Worm (Caenorhabditis elegans) whole organism, L2 larva: Measurements from ENCODE around the gene brf-1.

ENCODE experiments used
- C34F6.9 ChIP-seq: fragments of 150-350 bp; optimal IDR thresholded peaks from 2 replicates; lab custom pipeline; 2014; ENCODE audit warnings: missing biosample characterization, missing genetic modification characterization
- F13H6.1 ChIP-seq: sonication (generic microtip); optimal IDR thresholded peaks from 2 replicates; lab custom pipeline; 2016; ENCODE audit warnings: missing genetic modification characterization, missing compliant biosample characterization
- R02D3.7 ChIP-seq: fragments of 150-350 bp; optimal IDR thresholded peaks from 2 replicates; lab custom pipeline; 2014; ENCODE audit warnings: missing biosample characterization, missing genetic modification characterization
- Y55F3AM.14 ChIP-seq: fragments of 200-800 bp; sonication (Bioruptor generic); optimal IDR thresholded peaks from 2 replicates; lab custom pipeline; 2018; ENCODE audit warnings: mild to moderate bottlenecking, missing genetic modification characterization, missing compliant biosample characterization
- ZK546.5 ChIP-seq: sonication (generic microtip); optimal IDR thresholded peaks from 2 replicates; lab custom pipeline; 2017; ENCODE audit warnings: missing biosample characterization, missing genetic modification characterization
- alr-1 ChIP-seq: fragments of 150-350 bp; optimal IDR thresholded peaks from 2 replicates; lab custom pipeline; 2014; ENCODE audit warnings: missing biosample characterization, missing genetic modification characterization
- aly-2 ChIP-seq: fragments of 150-350 bp; optimal IDR thresholded peaks from 2 replicates; lab custom pipeline; 2014; ENCODE audit warnings: missing biosample characterization, missing genetic modification characterization
- ama-1 ChIP-seq: fragments of 150-350 bp; optimal IDR thresholded peaks from 2 replicates; lab custom pipeline; 2018; ENCODE audit warnings: inconsistent platforms
- blmp-1 ChIP-seq: sonication (generic microtip); optimal IDR thresholded peaks from 2 replicates; lab custom pipeline; 2017; ENCODE audit warnings: missing genetic modification characterization, mild to moderate bottlenecking, missing compliant biosample characterization, antibody characterized with exemption, moderate library complexity; ENCODE audit not compliant: insufficient read depth
- ceh-16 ChIP-seq: fragments of 150-350 bp; optimal IDR thresholded peaks from 2 replicates; lab custom pipeline; 2014; ENCODE audit warnings: missing biosample characterization, missing genetic modification characterization
- ceh-82 ChIP-seq: fragments of 150-350 bp; optimal IDR thresholded peaks from 2 replicates; lab custom pipeline; 2014; ENCODE audit warnings: missing biosample characterization, missing genetic modification characterization
- crh-2 ChIP-seq: sonication (generic microtip); optimal IDR thresholded peaks from 2 replicates; lab custom pipeline; 2017; ENCODE audit warnings: missing biosample characterization, missing genetic modification characterization
- dmd-4 ChIP-seq: sonication (generic microtip); optimal IDR thresholded peaks from 2 replicates; lab custom pipeline; 2017; ENCODE audit warnings: missing biosample characterization, missing genetic modification characterization
- egl-27 ChIP-seq: sonication (generic microtip); optimal IDR thresholded peaks from 3 replicates; lab custom pipeline; 2017; ENCODE audit warnings: missing biosample characterization, missing genetic modification reagents, missing genetic modification characterization
- elt-1 ChIP-seq: fragments of 150-350 bp; optimal IDR thresholded peaks from 2 replicates; lab custom pipeline; 2014; ENCODE audit warnings: missing biosample characterization, missing genetic modification characterization
- elt-3 ChIP-seq: sonication (generic microtip); optimal IDR thresholded peaks from 2 replicates; lab custom pipeline; 2017; ENCODE audit warnings: missing biosample characterization, missing genetic modification characterization
- fos-1 ChIP-seq: fragments of 150-350 bp; optimal IDR thresholded peaks from 2 replicates; lab custom pipeline; 2014; ENCODE audit warnings: missing biosample characterization, missing genetic modification characterization
- gmeb-1 ChIP-seq: fragments of 150-350 bp; optimal IDR thresholded peaks from 2 replicates; lab custom pipeline; 2014; ENCODE audit warnings: missing biosample characterization, missing genetic modification characterization
- lin-11 ChIP-seq: fragments of 150-350 bp; sonication (generic microtip); optimal IDR thresholded peaks from 2 replicates; lab custom pipeline; 2014; ENCODE audit warnings: missing biosample characterization, missing genetic modification characterization, inconsistent platforms, mixed read lengths
- lin-13 ChIP-seq: fragments of 150-350 bp; optimal IDR thresholded peaks from 2 replicates; lab custom pipeline; 2014; ENCODE audit warnings: missing biosample characterization, missing genetic modification reagents, missing genetic modification characterization
- lin-39 ChIP-seq: fragments of 150-350 bp; optimal IDR thresholded peaks from 2 replicates; lab custom pipeline; 2014; ENCODE audit warnings: missing biosample characterization, missing genetic modification reagents, missing genetic modification characterization
- lsy-2 ChIP-seq, 2 experiments: fragments of 150-350 bp in 1 of 2; sonication (generic microtip) in 1 of 2; optimal IDR thresholded peaks; 2 replicates each; lab custom pipeline; 2014 to 2017; ENCODE audit warnings: missing biosample characterization in 2 of 2, missing genetic modification characterization in 2 of 2
- mab-5 ChIP-seq: fragments of 150-350 bp; optimal IDR thresholded peaks from 2 replicates; lab custom pipeline; 2014; ENCODE audit warnings: missing biosample characterization, missing genetic modification characterization
- mbf-1 ChIP-seq: sonication (generic microtip); optimal IDR thresholded peaks from 2 replicates; lab custom pipeline; 2017; ENCODE audit warnings: missing biosample characterization, missing genetic modification characterization
- mdl-1 ChIP-seq, 2 experiments: fragments of 150-350 bp in 1 of 2; sonication (generic microtip) in 1 of 2; optimal IDR thresholded peaks; 2 replicates each; lab custom pipeline; 2017; ENCODE audit warnings: missing biosample characterization in 2 of 2, missing genetic modification characterization in 2 of 2
- nhr-10 ChIP-seq: sonication (generic microtip); optimal IDR thresholded peaks from 2 replicates; lab custom pipeline; 2017; ENCODE audit warnings: missing biosample characterization, missing genetic modification characterization
- nhr-11 ChIP-seq: fragments of 150-350 bp; optimal IDR thresholded peaks from 2 replicates; lab custom pipeline; 2014; ENCODE audit warnings: missing biosample characterization, missing genetic modification characterization
- nhr-12 ChIP-seq: fragments of 150-350 bp; optimal IDR thresholded peaks from 2 replicates; lab custom pipeline; 2014; ENCODE audit warnings: missing biosample characterization, missing genetic modification characterization
- nhr-129 ChIP-seq: fragments of 150-350 bp; optimal IDR thresholded peaks from 2 replicates; lab custom pipeline; 2014; ENCODE audit warnings: missing biosample characterization, missing genetic modification characterization
- nhr-21 ChIP-seq: fragments of 150-350 bp; optimal IDR thresholded peaks from 2 replicates; lab custom pipeline; 2014; ENCODE audit warnings: missing biosample characterization, missing genetic modification characterization
- nhr-23 ChIP-seq: fragments of 150-350 bp; optimal IDR thresholded peaks from 2 replicates; lab custom pipeline; 2014; ENCODE audit warnings: missing biosample characterization, missing genetic modification reagents, missing genetic modification characterization
- nhr-237 ChIP-seq: fragments of 150-350 bp; optimal IDR thresholded peaks from 2 replicates; lab custom pipeline; 2014; ENCODE audit warnings: missing biosample characterization, missing genetic modification characterization
- nhr-25 ChIP-seq: fragments of 150-350 bp; sonication (generic microtip); optimal IDR thresholded peaks from 3 replicates; lab custom pipeline; 2014; ENCODE audit warnings: missing biosample characterization, missing genetic modification characterization
- nhr-6 ChIP-seq: fragments of 150-350 bp; optimal IDR thresholded peaks from 2 replicates; lab custom pipeline; 2014; ENCODE audit warnings: missing biosample characterization, missing genetic modification characterization
- nhr-77 ChIP-seq: fragments of 150-350 bp; optimal IDR thresholded peaks from 2 replicates; lab custom pipeline; 2014; ENCODE audit warnings: missing biosample characterization, missing genetic modification characterization
- peb-1 ChIP-seq: fragments of 150-350 bp; optimal IDR thresholded peaks from 2 replicates; lab custom pipeline; 2014; ENCODE audit warnings: missing biosample characterization, missing genetic modification characterization
- sem-4 ChIP-seq: fragments of 150-350 bp; optimal IDR thresholded peaks from 2 replicates; lab custom pipeline; 2014; ENCODE audit warnings: missing biosample characterization, missing genetic modification reagents, missing genetic modification characterization
- skn-1 ChIP-seq: sonication (generic microtip); optimal IDR thresholded peaks from 2 replicates; lab custom pipeline; 2017; ENCODE audit warnings: missing biosample characterization, missing genetic modification characterization
- sma-3 ChIP-seq: sonication (generic microtip); optimal IDR thresholded peaks from 2 replicates; lab custom pipeline; 2016; ENCODE audit warnings: missing genetic modification reagents, missing genetic modification characterization, missing compliant biosample characterization
- sma-9 ChIP-seq, 2 experiments: fragments of 150-350 bp in 1 of 2; sonication (generic microtip) in 1 of 2; optimal IDR thresholded peaks; 2 replicates each; lab custom pipeline; 2014 to 2016; ENCODE audit warnings: missing genetic modification characterization in 2 of 2, mild to moderate bottlenecking in 1 of 2, missing biosample characterization in 1 of 2, missing compliant biosample characterization in 1 of 2, missing genetic modification reagents in 1 of 2, moderate library complexity in 1 of 2
- snpc-4 ChIP-seq: fragments of 150-350 bp; optimal IDR thresholded peaks from 2 replicates; lab custom pipeline; 2014; ENCODE audit warnings: missing biosample characterization, missing genetic modification characterization
- unc-39 ChIP-seq: fragments of 150-350 bp; optimal IDR thresholded peaks from 2 replicates; lab custom pipeline; 2014; ENCODE audit warnings: missing biosample characterization, missing genetic modification characterization
- unc-55 ChIP-seq: fragments of 150-350 bp; sonication (generic microtip); optimal IDR thresholded peaks from 3 replicates; lab custom pipeline; 2014; ENCODE audit warnings: missing biosample characterization, missing genetic modification reagents, missing genetic modification characterization
- unc-62 ChIP-seq: fragments of 150-350 bp; optimal IDR thresholded peaks from 2 replicates; lab custom pipeline; 2014; ENCODE audit warnings: missing biosample characterization, missing genetic modification reagents, missing genetic modification characterization
- zag-1 ChIP-seq: fragments of 150-350 bp; optimal IDR thresholded peaks from 2 replicates; lab custom pipeline; 2014; ENCODE audit warnings: missing biosample characterization, missing genetic modification characterization
- ztf-1 ChIP-seq: fragments of 200-800 bp; sonication (Bioruptor generic); conservative IDR thresholded peaks from 2 replicates; pipeline ENCODE4 v1.3.6; 2022; ENCODE audit warnings: missing genetic modification characterization, missing compliant biosample characterization
- ztf-11 ChIP-seq: sonication (generic microtip); optimal IDR thresholded peaks from 2 replicates; lab custom pipeline; 2017; ENCODE audit warnings: missing biosample characterization, missing genetic modification characterization
- ztf-4 ChIP-seq: fragments of 150-350 bp; optimal IDR thresholded peaks from 2 replicates; lab custom pipeline; 2014; ENCODE audit warnings: missing biosample characterization, missing genetic modification characterization

brf-1 gene

ce11 chrII:7326199-7326598 is 20.5 kb downstream of the brf-1 start:
- TF ChIP-seq ztf-1 (no peak), mdl-1 (tag; optimal IDR thresholded peaks at IDR 0.05; lab: Kevin White, UChicago) (no peak), R02D3.7 (tag; lab: Kevin White, UChicago) (no peak), nhr-21 (tag; lab: Kevin White, UChicago) (no peak), nhr-25 (no peak), crh-2 (tag; lab: Kevin White, UChicago) (no peak), unc-39 (no peak), sma-9 (GFP tag; optimal IDR thresholded peaks at IDR 0.05; lab: Kevin White, UChicago) (no peak), sma-9 (tag; optimal IDR thresholded peaks at IDR 0.05; lab: Kevin White, UChicago) (no peak), blmp-1 (tag; lab: Kevin White, UChicago) (no peak), nhr-12 (tag; lab: Kevin White, UChicago) (no peak), unc-62 (GFP tag; lab: Kevin White, UChicago) (no peak), mab-5 (tag; lab: Kevin White, UChicago) (no peak), sem-4 (tag; lab: Kevin White, UChicago) (no peak)

- TF ChIP-seq aly-2 (tag; lab: Kevin White, UChicago) (no peak), nhr-129 (peak; percentile 79), crh-2 (tag; lab: Kevin White, UChicago) (peak; percentile 39), gmeb-1 (tag; lab: Kevin White, UChicago) (no peak), R02D3.7 (tag; lab: Kevin White, UChicago) (no peak), nhr-12 (tag; lab: Kevin White, UChicago) (no peak), ceh-16 (tag; lab: Kevin White, UChicago) (no peak), sma-3 (GFP tag; lab: Kevin White, UChicago) (no peak), dmd-4 (no peak), ztf-1 (no peak), lsy-2 (tag; optimal IDR thresholded peaks at IDR 0.05; lab: Kevin White, UChicago) (peak in 1 of 2 experiments; percentile 65), blmp-1 (tag; lab: Kevin White, UChicago) (no peak), nhr-77 (tag; lab: Kevin White, UChicago) (no peak), ceh-82 (tag; lab: Kevin White, UChicago) (no peak), fos-1 (tag; lab: Kevin White, UChicago) (no peak), nhr-10 (tag; lab: Kevin White, UChicago) (no peak), skn-1 (tag; lab: Kevin White, UChicago) (no peak), ama-1 (lab: Kevin White, UChicago) (no peak), unc-39 (no peak), snpc-4 (tag; lab: Kevin White, UChicago) (no peak), alr-1 (tag; lab: Kevin White, UChicago) (no peak), mdl-1 (tag; optimal IDR thresholded peaks at IDR 0.05; lab: Kevin White, UChicago) (peak; percentile 48 to 53), egl-27 (tag; lab: Kevin White, UChicago) (no peak), unc-55 (GFP tag; lab: Kevin White, UChicago) (peak; percentile 64), nhr-21 (tag; lab: Kevin White, UChicago) (no peak), unc-62 (GFP tag; lab: Kevin White, UChicago) (no peak), mab-5 (tag; lab: Kevin White, UChicago) (peak; percentile 48), nhr-237 (tag; lab: Kevin White, UChicago) (no peak), lin-13 (GFP tag; lab: Kevin White, UChicago) (no peak), peb-1 (tag; lab: Kevin White, UChicago) (no peak), nhr-23 (tag; lab: Kevin White, UChicago) (no peak), ZK546.5 (tag; lab: Kevin White, UChicago) (no peak), sma-9 (GFP tag; optimal IDR thresholded peaks at IDR 0.05; lab: Kevin White, UChicago) (peak; percentile 62), sma-9 (tag; optimal IDR thresholded peaks at IDR 0.05; lab: Kevin White, UChicago) (no peak), ztf-11 (tag; lab: Kevin White, UChicago) (no peak), nhr-11 (tag; lab: Kevin White, UChicago) (no peak), F13H6.1 (tag; lab: Kevin White, UChicago) (peak; percentile 75), ztf-4 (peak; percentile 12), elt-1 (tag; lab: Kevin White, UChicago) (no peak), Y55F3AM.14 (GFP tag; lab: Kevin White, UChicago) (peak; percentile 51), nhr-25 (no peak), elt-3 (tag; lab: Kevin White, UChicago) (no peak), nhr-6 (tag; lab: Kevin White, UChicago) (no peak), zag-1 (tag; lab: Kevin White, UChicago) (peak; percentile 71), lin-39 (no peak), sem-4 (tag; lab: Kevin White, UChicago) (peak; percentile 52), mbf-1 (tag; lab: Kevin White, UChicago) (no peak), lin-11 (peak; percentile 43), C34F6.9 (tag; lab: Kevin White, UChicago) (peak; percentile 76)
- TF ChIP-seq, all 48 proteins: peak for 14
These were observed 21.3 kb downstream of the brf-1 start for ce11 chrII:7326997-7327396.
